Fruit fly (Drosophila melanogaster) whole organism: Measurements from ENCODE around the gene CG13063.

Experiments used
- CG8478 ChIP-seq: fragments of >200 bp; optimal IDR thresholded peaks from 2 replicates; lab custom pipeline; 2018; ENCODE audit warnings: inconsistent platforms
- Dll ChIP-seq: fragments of >200 bp; optimal IDR thresholded peaks from 2 replicates; lab custom pipeline; 2017
- psq ChIP-seq: fragments of >200 bp; optimal IDR thresholded peaks from 2 replicates; lab custom pipeline; 2017
- usp ChIP-seq: fragments of >200 bp; optimal IDR thresholded peaks from 2 replicates; lab custom pipeline; 2017; ENCODE audit warnings: missing biosample characterization, missing genetic modification characterization, mixed read lengths

- no peak for TF ChIP-seq CG8478 (lab: Kevin White, UChicago)
- no peak for TF ChIP-seq usp (GFP tag; lab: Kevin White, UChicago)
- no peak for TF ChIP-seq Dll
- TF ChIP-seq psq (lab: Kevin White, UChicago), result no peak
These were observed 14.7 kb upstream of the CG13063 start for dm6 chr3L:16291678-16292077.
